Fruit fly (Drosophila melanogaster) whole organism: Measurements from ENCODE around the gene CG9902.

Experiments used
- CG8478 ChIP-seq: fragments of >200 bp; optimal IDR thresholded peaks from 2 replicates; lab custom pipeline; 2018; ENCODE audit warnings: inconsistent platforms
- psq ChIP-seq: fragments of >200 bp; optimal IDR thresholded peaks from 2 replicates; lab custom pipeline; 2017

DNA sequence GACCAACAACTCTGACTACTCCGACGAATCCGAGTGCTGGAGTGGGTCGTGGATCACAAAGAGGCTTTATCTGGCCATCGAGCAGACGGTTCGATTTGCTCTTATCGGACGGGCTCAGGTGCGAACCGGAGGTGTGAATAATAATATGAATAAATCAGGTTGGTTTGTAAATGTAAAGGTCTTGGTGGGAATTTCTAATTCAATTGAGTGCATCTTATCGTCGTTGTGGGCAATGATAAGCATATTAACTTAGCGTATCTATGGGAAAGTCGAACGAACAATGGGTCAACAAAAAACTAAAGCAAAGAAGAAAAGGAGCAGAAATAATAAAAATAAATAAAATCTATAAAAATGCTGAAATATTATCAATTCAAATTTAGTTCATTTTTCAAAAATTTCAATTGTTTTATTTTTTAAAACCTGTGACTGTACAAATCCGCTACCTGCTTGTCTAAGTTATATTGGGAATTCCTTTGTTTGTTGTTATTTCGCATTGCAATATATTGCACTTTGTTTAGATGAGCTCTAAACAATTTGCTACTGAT lies 6.4 kb downstream of the CG9902 start, which contains the start of gene CG9903:
- TF ChIP-seq psq (lab: Kevin White, UChicago) (no peak), CG8478 (lab: Kevin White, UChicago) (no peak)
